Fruit fly (Drosophila melanogaster): ENCODE measurements around the gene Nthl1.
A peak's percentile ranks its signal among the peaks of the same experiment; 100 is the strongest.

dm6 chr2L:20960019-20960525, 32.4 kb upstream of the Nthl1 start:
- no peak for TF ChIP-seq CG32121 (GFP tag; IDR thresholded peaks at IDR 0.05)
- no peak for TF ChIP-seq CG15710 (tag; optimal IDR thresholded peaks at IDR 0.05)
- TF ChIP-seq CG8159 (tag; optimal IDR thresholded peaks at IDR 0.05): peak; percentile 2
- no peak for TF ChIP-seq gl (tag; optimal IDR thresholded peaks at IDR 0.05)
- no peak for TF ChIP-seq CG9948 (tag; optimal IDR thresholded peaks at IDR 0.05)

Data from whole organism, pupa.